Worm (Caenorhabditis elegans) whole organism, mixed stage, embryonic: ENCODE measurements around the gene mrpl-49.

Experiments
- M03D4.4 ChIP-seq: sonication (generic microtip); optimal IDR thresholded peaks from 2 replicates; lab custom pipeline; 2017; ENCODE audit warnings: mild to moderate bottlenecking, missing genetic modification characterization, missing compliant biosample characterization
- ceh-39 ChIP-seq: fragments of 150-350 bp; optimal IDR thresholded peaks from 2 replicates; lab custom pipeline; 2014; ENCODE audit warnings: missing biosample characterization, missing genetic modification characterization
- ceh-43 ChIP-seq: fragments of 200-800 bp; sonication (Bioruptor generic); optimal IDR thresholded peaks from 2 replicates; lab custom pipeline; 2018; ENCODE audit warnings: mild to moderate bottlenecking, missing genetic modification characterization, moderate library complexity, missing compliant biosample characterization
- ceh-83 ChIP-seq: fragments of 200-800 bp; sonication (Bioruptor generic); optimal IDR thresholded peaks from 2 replicates; lab custom pipeline; 2018; ENCODE audit warnings: mild to moderate bottlenecking, missing genetic modification characterization, missing compliant biosample characterization
- ces-1 ChIP-seq: fragments of 150-350 bp; optimal IDR thresholded peaks from 2 replicates; lab custom pipeline; 2014; ENCODE audit warnings: missing biosample characterization, missing genetic modification reagents, missing genetic modification characterization
- cnd-1 ChIP-seq: fragments of 200-800 bp; sonication (Bioruptor generic); optimal IDR thresholded peaks from 2 replicates; lab custom pipeline; 2018; ENCODE audit warnings: mild to moderate bottlenecking, missing genetic modification characterization, missing compliant biosample characterization
- elt-3 ChIP-seq: fragments of 150-350 bp; optimal IDR thresholded peaks from 2 replicates; lab custom pipeline; 2014; ENCODE audit warnings: missing biosample characterization, missing genetic modification characterization
- flh-1 ChIP-seq: fragments of 200-800 bp; sonication (Bioruptor generic); optimal IDR thresholded peaks from 2 replicates; lab custom pipeline; 2018; ENCODE audit warnings: mild to moderate bottlenecking, missing genetic modification characterization, moderate library complexity, missing compliant biosample characterization
- ham-2 ChIP-seq: fragments of 200-800 bp; sonication (Bioruptor generic); optimal IDR thresholded peaks from 2 replicates; lab custom pipeline; 2018; ENCODE audit warnings: mild to moderate bottlenecking, missing genetic modification characterization, missing compliant biosample characterization
- hlh-1 ChIP-seq: fragments of 150-350 bp; optimal IDR thresholded peaks from 2 replicates; lab custom pipeline; 2014; ENCODE audit warnings: missing biosample characterization, missing genetic modification reagents, missing genetic modification characterization
- lin-13 ChIP-seq: fragments of 150-350 bp; optimal IDR thresholded peaks from 2 replicates; lab custom pipeline; 2014; ENCODE audit warnings: missing biosample characterization, missing genetic modification characterization
- lin-32 ChIP-seq: fragments of 200-800 bp; sonication (Bioruptor generic); optimal IDR thresholded peaks from 2 replicates; lab custom pipeline; 2018; ENCODE audit warnings: mild to moderate bottlenecking, missing genetic modification characterization, missing compliant biosample characterization
- lsy-2 ChIP-seq: fragments of 150-350 bp; optimal IDR thresholded peaks from 2 replicates; lab custom pipeline; 2014; ENCODE audit warnings: missing biosample characterization, missing genetic modification characterization
- mls-2 ChIP-seq: sonication (generic microtip); optimal IDR thresholded peaks from 2 replicates; lab custom pipeline; 2016; ENCODE audit warnings: mild to moderate bottlenecking, missing genetic modification characterization, moderate library complexity, missing compliant biosample characterization
- nhr-12 ChIP-seq: fragments of 150-350 bp; optimal IDR thresholded peaks from 2 replicates; lab custom pipeline; 2014; ENCODE audit warnings: missing biosample characterization, missing genetic modification characterization
- nhr-2 ChIP-seq: fragments of 150-350 bp; optimal IDR thresholded peaks from 2 replicates; lab custom pipeline; 2014; ENCODE audit warnings: missing biosample characterization, missing genetic modification characterization
- nhr-237 ChIP-seq: fragments of 150-350 bp; optimal IDR thresholded peaks from 2 replicates; lab custom pipeline; 2014; ENCODE audit warnings: missing biosample characterization, missing genetic modification characterization
- nhr-28 ChIP-seq: fragments of 150-350 bp; optimal IDR thresholded peaks from 2 replicates; lab custom pipeline; 2014; ENCODE audit warnings: missing biosample characterization, missing genetic modification characterization
- nhr-76 ChIP-seq: sonication (generic microtip); optimal IDR thresholded peaks from 2 replicates; lab custom pipeline; 2017; ENCODE audit warnings: missing biosample characterization, missing genetic modification characterization
- pha-4 ChIP-seq: fragments of 150-350 bp; optimal IDR thresholded peaks from 2 replicates; lab custom pipeline; 2018; ENCODE audit warnings: missing biosample characterization, missing genetic modification reagents, missing genetic modification characterization
- sem-2 ChIP-seq: fragments of 200-800 bp; sonication (Bioruptor generic); optimal IDR thresholded peaks from 2 replicates; lab custom pipeline; 2018; ENCODE audit warnings: mild to moderate bottlenecking, missing genetic modification characterization, missing compliant biosample characterization
- snpc-4 ChIP-seq: fragments of 150-350 bp; optimal IDR thresholded peaks from 2 replicates; lab custom pipeline; 2014; ENCODE audit warnings: missing biosample characterization, missing genetic modification characterization
- sptf-1 ChIP-seq: sonication (generic microtip); optimal IDR thresholded peaks from 2 replicates; lab custom pipeline; 2017; ENCODE audit warnings: mild to moderate bottlenecking, missing genetic modification characterization, moderate library complexity, missing compliant biosample characterization
- unc-120 ChIP-seq: sonication (generic microtip); optimal IDR thresholded peaks from 2 replicates; lab custom pipeline; 2017; ENCODE audit warnings: missing genetic modification characterization, missing compliant biosample characterization; ENCODE audit not compliant: poor library complexity, severe bottlenecking
- ztf-11 ChIP-seq: fragments of 150-350 bp; optimal IDR thresholded peaks from 2 replicates; lab custom pipeline; 2014; ENCODE audit warnings: missing biosample characterization, missing genetic modification characterization

mrpl-49 gene

ce11 chrV:12719713-12720112 lies 8.7 kb upstream of the mrpl-49 start, which contains the start of gene R11D1.7:
Gene R11D1.7 (plus strand): TSS chrV:12720013.
- TF ChIP-seq hlh-1 (tag; lab: Kevin White, UChicago) = no peak
- no peak for TF ChIP-seq nhr-76
- no peak for TF ChIP-seq lsy-2 (tag; lab: Kevin White, UChicago)
- no peak for TF ChIP-seq ham-2 (GFP tag; lab: Kevin White, UChicago)
- no peak for TF ChIP-seq nhr-2 (tag; lab: Kevin White, UChicago)
- no peak for TF ChIP-seq pha-4 (tag; lab: Kevin White, UChicago)
- no peak for TF ChIP-seq snpc-4 (tag; lab: Kevin White, UChicago)
- no peak for TF ChIP-seq M03D4.4
- TF ChIP-seq ces-1 (GFP tag; lab: Kevin White, UChicago) = no peak
- no peak for TF ChIP-seq elt-3 (tag; lab: Kevin White, UChicago)
- TF ChIP-seq lin-13 (tag; lab: Kevin White, UChicago) = no peak
- no peak for TF ChIP-seq unc-120 (tag; lab: Kevin White, UChicago)
- TF ChIP-seq nhr-28 (tag; lab: Kevin White, UChicago) = no peak

- TF ChIP-seq lsy-2 (tag; lab: Kevin White, UChicago) (no peak), sem-2 (GFP tag; lab: Kevin White, UChicago) (no peak), ztf-11 (tag; lab: Kevin White, UChicago) (no peak), elt-3 (tag; lab: Kevin White, UChicago) (no peak), sptf-1 (tag; lab: Kevin White, UChicago) (no peak), ham-2 (GFP tag; lab: Kevin White, UChicago) (no peak), flh-1 (GFP tag; lab: Kevin White, UChicago) (no peak), nhr-12 (tag; lab: Kevin White, UChicago) (no peak), hlh-1 (tag; lab: Kevin White, UChicago) (no peak), nhr-28 (tag; lab: Kevin White, UChicago) (no peak), ceh-83 (GFP tag; lab: Kevin White, UChicago) (no peak), nhr-2 (tag; lab: Kevin White, UChicago) (no peak), ces-1 (GFP tag; lab: Kevin White, UChicago) (no peak), cnd-1 (no peak), snpc-4 (tag; lab: Kevin White, UChicago) (no peak)
Measured at ce11 chrV:12725893-12726292, 2.5 kb upstream of the mrpl-49 start, which contains the start of gene R11D1.12. Gene R11D1.12 (minus strand): TSS chrV:12725993.

- no peak for TF ChIP-seq cnd-1
- no peak for TF ChIP-seq lin-32
- no peak for TF ChIP-seq ceh-43 (GFP tag; lab: Kevin White, UChicago)
- TF ChIP-seq nhr-2 (tag; lab: Kevin White, UChicago) = no peak
Measured at ce11 chrV:12727104-12727637, 1.3 kb upstream of the mrpl-49 start, which contains the start of gene R11D1.13. Gene R11D1.13 (plus strand): TSS chrV:12727154.

ce11 chrV:12729220-12729619 lies 789 bp downstream of the mrpl-49 start, which contains the start of gene R11D1.10:
Gene R11D1.10 (plus strand): TSS chrV:12729520.
- no peak for TF ChIP-seq sem-2 (GFP tag; lab: Kevin White, UChicago)
- TF ChIP-seq, all 35 proteins: peak for 0

- no peak for TF ChIP-seq mls-2
- TF ChIP-seq sem-2 (GFP tag; lab: Kevin White, UChicago) = no peak
- no peak for TF ChIP-seq ceh-39
- TF ChIP-seq ceh-83 (GFP tag; lab: Kevin White, UChicago) = no peak
Measured at ce11 chrV:12732734-12733133, 4.3 kb downstream of the mrpl-49 start.

- TF ChIP-seq nhr-237 (tag; lab: Kevin White, UChicago) = no peak
- TF ChIP-seq ham-2 (GFP tag; lab: Kevin White, UChicago) = no peak
Measured at ce11 chrV:12733465-12734248, 5.2 kb downstream of the mrpl-49 start, which contains the start of the genes dhs-21 and xbx-9. Gene dhs-21 (minus strand): TSS chrV:12733645. Gene xbx-9 (plus strand): TSS chrV:12734198.
